Worm (Caenorhabditis elegans) whole organism, young adult: ENCODE data around the gene glb-31.

Source experiments
- B0019.2 ChIP-seq: fragments of 200-800 bp; sonication (Bioruptor generic); conservative IDR thresholded peaks from 2 replicates; pipeline ENCODE4 v1.3.6; 2022; ENCODE audit warnings: missing genetic modification reagents, missing genetic modification characterization, missing compliant biosample characterization
- B0035.1 ChIP-seq: sonication (generic microtip); optimal IDR thresholded peaks from 2 replicates; lab custom pipeline; 2016; ENCODE audit warnings: missing genetic modification characterization, mild to moderate bottlenecking, missing compliant biosample characterization, missing genotype, missing genetic modification reagents
- B0261.1 ChIP-seq: sonication (generic microtip); optimal IDR thresholded peaks from 2 replicates; lab custom pipeline; 2016; ENCODE audit warnings: mild to moderate bottlenecking, missing genetic modification characterization, moderate library complexity, missing compliant biosample characterization
- B0336.3 ChIP-seq: fragments of 200-800 bp; sonication (Bioruptor generic); IDR thresholded peaks from 2 replicates; pipeline ENCODE4 v1.3.6; 2022; ENCODE audit warnings: missing genetic modification characterization, missing compliant biosample characterization
- F33H1.4 ChIP-seq: fragments of 200-800 bp; sonication (Bioruptor generic); IDR thresholded peaks from 2 replicates; pipeline ENCODE4 v1.3.6; 2022; ENCODE audit warnings: missing genetic modification reagents, missing genetic modification characterization, missing compliant biosample characterization
- F49E8.2 ChIP-seq: sonication (generic microtip); optimal IDR thresholded peaks from 3 replicates; lab custom pipeline; 2017; ENCODE audit warnings: missing genetic modification characterization, mild to moderate bottlenecking, missing compliant biosample characterization, antibody characterized with exemption, moderate library complexity; ENCODE audit not compliant: insufficient read depth
- F52B5.7 ChIP-seq: sonication (generic microtip); optimal IDR thresholded peaks from 2 replicates; lab custom pipeline; 2016; ENCODE audit warnings: mild to moderate bottlenecking, missing genetic modification characterization, missing compliant biosample characterization
- F55B11.4 ChIP-seq: sonication (generic microtip); optimal IDR thresholded peaks from 2 replicates; lab custom pipeline; 2016; ENCODE audit warnings: missing compliant biosample characterization, missing genetic modification characterization, borderline replicate concordance; ENCODE audit not compliant: insufficient read depth
- F57C9.4 ChIP-seq: sonication (generic microtip); optimal IDR thresholded peaks from 2 replicates; lab custom pipeline; 2017; ENCODE audit warnings: mild to moderate bottlenecking, missing genetic modification characterization, missing compliant biosample characterization
- K11D2.4 ChIP-seq: fragments of 200-800 bp; sonication (Bioruptor generic); IDR thresholded peaks from 2 replicates; pipeline ENCODE4 v1.3.6; 2022; ENCODE audit warnings: missing genetic modification reagents, missing genetic modification characterization, missing compliant biosample characterization
- T07F8.4 ChIP-seq: sonication (generic microtip); optimal IDR thresholded peaks from 2 replicates; lab custom pipeline; 2016; ENCODE audit warnings: mild to moderate bottlenecking, missing genetic modification characterization, moderate library complexity, missing compliant biosample characterization
- Y79H2A.3 ChIP-seq: fragments of 200-800 bp; sonication (Bioruptor generic); conservative IDR thresholded peaks from 2 replicates; pipeline ENCODE4 v1.3.6; 2022; ENCODE audit warnings: missing genetic modification reagents, missing genetic modification characterization, missing compliant biosample characterization
- aptf-2 ChIP-seq: fragments of 200-800 bp; sonication (Bioruptor generic); conservative IDR thresholded peaks from 2 replicates; pipeline ENCODE4 v1.3.6; 2022; ENCODE audit warnings: missing genetic modification reagents, missing genetic modification characterization, missing compliant biosample characterization
- aptf-3 ChIP-seq: fragments of 200-800 bp; sonication (Bioruptor generic); IDR thresholded peaks from 2 replicates; pipeline ENCODE4 v1.3.6; 2022; ENCODE audit warnings: missing genetic modification characterization, missing compliant biosample characterization
- atf-7 ChIP-seq: sonication (generic microtip); optimal IDR thresholded peaks from 2 replicates; lab custom pipeline; 2017; ENCODE audit warnings: mild to moderate bottlenecking, missing genetic modification characterization, missing compliant biosample characterization
- ccch-3 ChIP-seq: fragments of 200-800 bp; sonication (Bioruptor generic); optimal IDR thresholded peaks from 2 replicates; lab custom pipeline; 2018; ENCODE audit warnings: mild to moderate bottlenecking, missing genetic modification characterization, missing compliant biosample characterization
- ceh-27 ChIP-seq: fragments of 200-800 bp; sonication (Bioruptor generic); optimal IDR thresholded peaks from 2 replicates; lab custom pipeline; 2018; ENCODE audit warnings: mild to moderate bottlenecking, missing genetic modification characterization, moderate library complexity, missing compliant biosample characterization
- ceh-79 ChIP-seq: sonication (generic microtip); optimal IDR thresholded peaks from 2 replicates; lab custom pipeline; 2017; ENCODE audit warnings: mild to moderate bottlenecking, missing genetic modification characterization, missing compliant biosample characterization
- ceh-91 ChIP-seq: fragments of 200-800 bp; sonication (Bioruptor generic); IDR thresholded peaks from 2 replicates; pipeline ENCODE4 v1.3.6; 2022; ENCODE audit warnings: missing genetic modification reagents, missing genetic modification characterization, missing compliant biosample characterization
- chd-7 ChIP-seq: sonication (generic microtip); optimal IDR thresholded peaks from 2 replicates; lab custom pipeline; 2016; ENCODE audit warnings: mild to moderate bottlenecking, missing genetic modification characterization, moderate library complexity, missing compliant biosample characterization
- dox-1 ChIP-seq: fragments of 200-800 bp; sonication (Bioruptor generic); IDR thresholded peaks from 2 replicates; pipeline ENCODE4 v1.3.6; 2022; ENCODE audit warnings: missing genetic modification reagents, missing genetic modification characterization, missing compliant biosample characterization
- egl-18 ChIP-seq: fragments of 200-800 bp; sonication (Bioruptor generic); IDR thresholded peaks from 2 replicates; pipeline ENCODE4 v1.3.6; 2022; ENCODE audit warnings: missing genetic modification reagents, missing genetic modification characterization, missing compliant biosample characterization
- egrh-3 ChIP-seq: fragments of 200-800 bp; sonication (Bioruptor generic); IDR thresholded peaks from 2 replicates; pipeline ENCODE4 v1.3.6; 2022; ENCODE audit warnings: missing genetic modification reagents, missing genetic modification characterization, missing compliant biosample characterization
- hlh-12 ChIP-seq: sonication (generic microtip); optimal IDR thresholded peaks from 2 replicates; lab custom pipeline; 2016; ENCODE audit warnings: missing genetic modification characterization, missing compliant biosample characterization
- hmg-1.2 ChIP-seq: fragments of 200-800 bp; sonication (Bioruptor generic); IDR thresholded peaks from 2 replicates; pipeline ENCODE4 v1.3.6; 2022; ENCODE audit warnings: missing genetic modification reagents, missing genetic modification characterization, missing compliant biosample characterization
- hsf-1 ChIP-seq: fragments of 200-800 bp; sonication (Bioruptor generic); IDR thresholded peaks from 2 replicates; pipeline ENCODE4 v1.3.6; 2022; ENCODE audit warnings: missing genetic modification reagents, missing genetic modification characterization, missing compliant biosample characterization
- lag-1 ChIP-seq: fragments of 200-800 bp; sonication (Bioruptor generic); IDR thresholded peaks from 2 replicates; pipeline ENCODE4 v1.3.6; 2022; ENCODE audit warnings: missing genetic modification reagents, missing genetic modification characterization, missing compliant biosample characterization
- lin-35 ChIP-seq, 3 experiments: fragments of 150-350 bp in 2 of 3; sonication (generic microtip) in 1 of 3; optimal IDR thresholded peaks; 2 replicates each; lab custom pipeline; 2014 to 2018; ENCODE audit warnings: missing biosample characterization in 3 of 3, missing genetic modification characterization in 3 of 3, missing genetic modification reagents in 3 of 3
- lin-54 ChIP-seq: fragments of 200-800 bp; sonication (Bioruptor generic); optimal IDR thresholded peaks from 2 replicates; lab custom pipeline; 2018; ENCODE audit warnings: mild to moderate bottlenecking, missing genetic modification characterization, missing compliant biosample characterization
- lir-1 ChIP-seq: fragments of 200-800 bp; sonication (Bioruptor generic); conservative IDR thresholded peaks from 2 replicates; pipeline ENCODE4 v1.3.6; 2022; ENCODE audit warnings: missing genetic modification reagents, missing genetic modification characterization, missing compliant biosample characterization
- lsy-27 ChIP-seq: sonication (generic microtip); optimal IDR thresholded peaks from 2 replicates; lab custom pipeline; 2017; ENCODE audit warnings: missing genetic modification characterization, mild to moderate bottlenecking, missing compliant biosample characterization, antibody characterized with exemption, missing genotype, borderline replicate concordance; ENCODE audit not compliant: insufficient read depth
- mel-28 ChIP-seq: sonication (generic microtip); optimal IDR thresholded peaks from 2 replicates; lab custom pipeline; 2016; ENCODE audit warnings: borderline replicate concordance, mild to moderate bottlenecking, missing genetic modification characterization, missing compliant biosample characterization
- nfya-2 ChIP-seq: fragments of 200-800 bp; sonication (Bioruptor generic); IDR thresholded peaks from 2 replicates; pipeline ENCODE4 v1.3.6; 2022; ENCODE audit warnings: missing genetic modification reagents, missing genetic modification characterization, missing compliant biosample characterization
- nhr-179 ChIP-seq: sonication (generic microtip); optimal IDR thresholded peaks from 2 replicates; lab custom pipeline; 2016; ENCODE audit warnings: mild to moderate bottlenecking, missing genetic modification characterization, missing compliant biosample characterization
- nhr-27 ChIP-seq: fragments of 200-800 bp; sonication (Bioruptor generic); optimal IDR thresholded peaks from 2 replicates; lab custom pipeline; 2018; ENCODE audit warnings: mild to moderate bottlenecking, missing genetic modification characterization, moderate library complexity, missing compliant biosample characterization
- nhr-80 ChIP-seq: sonication (generic microtip); optimal IDR thresholded peaks from 2 replicates; lab custom pipeline; 2016; ENCODE audit warnings: missing genetic modification characterization, missing compliant biosample characterization
- pha-4 ChIP-seq: fragments of 150-350 bp; sonication (generic microtip); optimal IDR thresholded peaks from 2 replicates; lab custom pipeline; 2014; ENCODE audit warnings: missing biosample characterization, missing genetic modification reagents, missing genetic modification characterization
- sdz-38 ChIP-seq: sonication (generic microtip); optimal IDR thresholded peaks from 2 replicates; lab custom pipeline; 2016; ENCODE audit warnings: missing genotype, missing genetic modification characterization, missing compliant biosample characterization
- snpc-3.4 ChIP-seq: sonication (generic microtip); optimal IDR thresholded peaks from 2 replicates; lab custom pipeline; 2017; ENCODE audit warnings: missing genetic modification characterization, mild to moderate bottlenecking, missing compliant biosample characterization, antibody characterized with exemption, moderate library complexity, missing genotype, missing genetic modification reagents
- tbp1 ChIP-seq: fragments of 200-800 bp; sonication (Bioruptor generic); optimal IDR thresholded peaks from 2 replicates; lab custom pipeline; 2018; ENCODE audit warnings: mild to moderate bottlenecking, missing genetic modification characterization, missing compliant biosample characterization
- unc-62 ChIP-seq: fragments of 150-350 bp; optimal IDR thresholded peaks from 2 replicates; lab custom pipeline; 2014; ENCODE audit warnings: missing biosample characterization, missing genetic modification reagents, missing genetic modification characterization
- xnd-1 ChIP-seq: sonication (generic microtip); optimal IDR thresholded peaks from 2 replicates; lab custom pipeline; 2016; ENCODE audit warnings: missing genotype, missing genetic modification reagents, missing genetic modification characterization, missing compliant biosample characterization
- ztf-18 ChIP-seq: sonication (generic microtip); optimal IDR thresholded peaks from 2 replicates; lab custom pipeline; 2016; ENCODE audit warnings: missing genotype, mild to moderate bottlenecking, missing genetic modification characterization, missing compliant biosample characterization
- ztf-22 ChIP-seq: fragments of 200-800 bp; sonication (Bioruptor generic); optimal IDR thresholded peaks from 2 replicates; lab custom pipeline; 2018; ENCODE audit warnings: mild to moderate bottlenecking, missing genetic modification characterization, moderate library complexity, missing compliant biosample characterization
- ztf-28 ChIP-seq: fragments of 200-800 bp; sonication (Bioruptor generic); IDR thresholded peaks from 2 replicates; pipeline ENCODE4 v1.3.6; 2022; ENCODE audit warnings: missing genetic modification reagents, missing genetic modification characterization, missing compliant biosample characterization

Gene glb-31

DNA sequence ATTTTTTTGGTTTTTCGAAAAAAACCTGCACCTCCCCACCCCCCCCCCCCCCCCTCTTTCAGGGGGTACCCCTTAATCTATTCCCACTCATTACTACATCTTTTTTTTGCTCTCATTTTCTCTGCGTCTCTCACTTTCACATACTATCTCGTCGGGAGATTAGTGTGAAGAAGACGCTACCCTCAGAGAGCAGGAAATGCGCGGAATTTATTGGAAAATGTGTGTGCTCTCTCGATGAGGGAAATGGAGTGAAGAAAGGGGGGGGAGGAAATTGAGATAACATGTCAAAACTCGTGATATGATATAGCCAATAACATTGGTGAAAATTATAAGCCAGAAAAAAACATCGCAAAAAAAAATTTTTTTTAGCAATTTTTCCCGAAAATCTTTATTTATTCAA is 24.1 kb upstream of the glb-31 start:
- TF ChIP-seq hmg-1.2 (GFP tag; lab: Robert Waterston, UW) (peak; percentile 71), B0035.1 (no peak)

DNA sequence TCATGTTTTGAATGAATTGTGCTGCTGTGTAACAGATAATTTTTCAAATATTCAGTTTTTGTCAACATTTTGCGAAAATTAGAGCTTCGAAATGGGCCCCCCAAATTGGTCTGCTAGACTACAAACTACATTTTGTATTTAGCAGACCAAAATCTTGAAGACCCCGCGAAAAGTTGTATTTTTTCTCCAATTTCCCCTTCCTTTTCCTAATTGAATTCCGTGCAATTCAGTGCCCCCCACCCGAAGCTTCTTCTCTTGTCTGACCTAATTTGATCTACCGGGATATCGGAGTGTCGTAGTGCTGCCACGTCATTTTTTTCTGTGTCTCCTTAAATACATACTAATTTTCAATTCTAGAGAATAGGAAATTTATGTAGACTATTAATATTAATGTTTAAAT is 22.6 kb upstream of the glb-31 start:
- TF ChIP-seq lin-35 (GFP tag; optimal IDR thresholded peaks at IDR 0.05; lab: Kevin White, UChicago) (peak in 1 of 3 experiments; percentile 13), B0336.3 (GFP tag; lab: Robert Waterston, UW) (no peak)

DNA sequence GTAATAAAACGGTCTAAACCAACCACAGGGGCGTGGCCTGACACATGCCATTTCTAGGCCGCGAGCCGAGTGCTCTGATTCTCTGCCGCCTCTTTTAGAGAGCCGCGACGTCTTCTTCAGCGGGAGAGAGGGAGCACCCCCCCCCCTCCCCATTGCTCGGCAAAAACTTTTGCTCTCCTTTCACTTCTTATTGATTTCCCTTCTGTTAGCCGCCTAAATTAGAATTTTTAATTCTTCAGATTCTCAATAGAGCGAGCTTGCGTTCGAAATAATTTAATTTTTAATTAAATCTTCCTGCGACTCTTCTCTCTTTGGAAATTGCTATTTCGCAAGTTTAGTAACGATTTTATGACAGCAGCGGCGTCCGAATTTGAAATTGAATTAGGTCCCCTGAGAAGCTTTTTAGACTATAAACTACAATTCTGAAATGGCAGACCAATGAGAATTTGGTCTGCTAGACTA is 21.8 kb upstream of the glb-31 start:
- TF ChIP-seq egrh-3 (GFP tag; lab: Robert Waterston, UW) (peak; percentile 77; the same call in 1 of the 2 replicates), nhr-27 (tag; lab: Kevin White, UChicago) (peak; percentile 43), ztf-22 (GFP tag; lab: Kevin White, UChicago) (peak; percentile 7), ccch-3 (GFP tag; lab: Kevin White, UChicago) (no peak), lag-1 (GFP tag; lab: Robert Waterston, UW) (no peak), hmg-1.2 (GFP tag; lab: Robert Waterston, UW) (peak; percentile 44; the same call in 1 of the 2 replicates), F49E8.2 (tag; lab: Kevin White, UChicago) (no peak), F52B5.7 (peak; percentile 71), ceh-91 (GFP tag; lab: Robert Waterston, UW) (no peak), pha-4 (tag; lab: Kevin White, UChicago) (no peak), unc-62 (GFP tag; lab: Kevin White, UChicago) (no peak), dox-1 (0 out of 2 replicates have a peak, but pooled peaks have one; percentile 40), ztf-28 (GFP tag; lab: Robert Waterston, UW) (no peak), F55B11.4 (tag; lab: Kevin White, UChicago) (no peak), F33H1.4 (GFP tag; lab: Robert Waterston, UW) (no peak), ceh-79 (tag; lab: Kevin White, UChicago) (peak; percentile 61), lir-1 (no peak), T07F8.4 (no peak), hsf-1 (0 out of 2 replicates have a peak, but pooled peaks have one; percentile 68), B0261.1 (tag; lab: Kevin White, UChicago) (peak; percentile 2), ztf-18 (tag; lab: Kevin White, UChicago) (no peak), egl-18 (GFP tag; lab: Robert Waterston, UW) (no peak), sdz-38 (no peak), aptf-3 (GFP tag; lab: Robert Waterston, UW) (no peak), K11D2.4 (GFP tag; lab: Robert Waterston, UW) (no peak), Y79H2A.3 (GFP tag; lab: Robert Waterston, UW) (no peak), mel-28 (tag; lab: Kevin White, UChicago) (no peak), nhr-80 (tag; lab: Kevin White, UChicago) (no peak), lsy-27 (tag; lab: Kevin White, UChicago) (no peak), xnd-1 (tag; lab: Kevin White, UChicago) (peak; percentile 40), aptf-2 (GFP tag; lab: Robert Waterston, UW) (no peak), lin-54 (no peak), B0019.2 (no peak), chd-7 (peak; percentile 43), tbp1 (GFP tag; lab: Kevin White, UChicago) (no peak), nhr-179 (no peak), hlh-12 (tag; lab: Kevin White, UChicago) (no peak), snpc-3.4 (tag; lab: Kevin White, UChicago) (peak; percentile 2), ceh-27 (GFP tag; lab: Kevin White, UChicago) (peak; percentile 25), nfya-2 (GFP tag; lab: Robert Waterston, UW) (no peak), atf-7 (tag; lab: Kevin White, UChicago) (peak; percentile 34), F57C9.4 (tag; lab: Kevin White, UChicago) (no peak)
